Worm (Caenorhabditis elegans): ENCODE measurements around the gene fkh-4.
"Not testable (repeated sequence)": the region's sequence is repeated elsewhere in the genome, so short reads cannot be mapped to it uniquely, and the experiment has no call there.

fkh-4 gene

DNA sequence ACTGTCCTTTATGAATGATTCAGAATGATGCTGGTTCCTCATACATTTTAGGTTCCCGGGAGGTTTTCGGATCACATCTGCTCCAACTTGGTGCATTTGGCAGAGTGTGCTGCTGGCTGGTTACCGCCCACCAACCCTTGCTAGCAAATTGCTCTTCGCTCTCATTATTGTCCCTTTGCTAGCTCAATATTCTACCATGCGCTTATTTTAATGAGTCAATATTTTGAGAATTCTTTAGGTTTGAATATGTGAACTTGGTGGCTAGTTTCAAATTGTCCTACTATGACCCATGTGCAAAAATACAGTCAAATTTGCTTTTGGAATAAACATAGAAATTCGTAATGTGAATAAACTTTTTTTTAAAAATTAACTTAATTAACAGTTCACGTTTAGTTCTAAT, 6.5 kb upstream of the fkh-4 start:
- TF ChIP-seq madf-2 (tag; optimal IDR thresholded peaks at IDR 0.05) (no peak), sdc-2 (tag; optimal IDR thresholded peaks at IDR 0.05) (peak; percentile 93)

- TF ChIP-seq nfya-1, tbx-7, ceh-31 (tag; optimal IDR thresholded peaks at IDR 0.05): not testable (repeated sequence)
Measured at ce11 chrX:13431388-13431787, 2.7 kb upstream of the fkh-4 start, which contains the start of gene C29F7.10. TSS of gene C29F7.10 (minus strand) at chrX:13431488.

DNA sequence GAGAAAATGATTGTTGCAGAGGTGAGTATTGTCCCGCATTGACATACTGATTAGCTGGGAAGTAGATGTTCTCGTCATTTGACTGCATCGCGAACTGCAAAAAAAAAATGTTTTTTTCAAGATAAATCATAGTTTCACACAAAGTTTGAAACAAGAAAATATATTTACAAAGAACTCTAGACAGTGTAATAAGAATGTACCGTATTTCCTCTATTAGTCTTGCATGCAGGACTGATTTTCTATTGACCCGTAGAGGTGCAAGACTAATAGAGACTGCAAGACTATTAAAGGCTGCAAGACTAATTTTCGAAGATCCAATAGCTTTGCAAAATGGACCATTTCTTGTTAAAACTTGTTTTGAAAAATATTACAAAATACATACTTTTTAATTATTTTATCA, 5.3 kb downstream of the fkh-4 start, which contains the start of gene fkh-3:
fkh-3 (minus strand) TSS at position 101 of the 400 bp plus-strand sequence.
- TF ChIP-seq nhr-11 (tag; optimal IDR thresholded peaks at IDR 0.05) (no peak), ceh-22 (tag; optimal IDR thresholded peaks at IDR 0.05) (no peak), madf-2 (tag; optimal IDR thresholded peaks at IDR 0.05) (no peak), ahr-1 (tag; optimal IDR thresholded peaks at IDR 0.05) (no peak), ceh-45 (GFP tag; IDR thresholded peaks at IDR 0.05) (no peak), hlh-15 (tag; optimal IDR thresholded peaks at IDR 0.05) (no peak), pat-9 (tag; optimal IDR thresholded peaks at IDR 0.05) (no peak), ceh-34 (tag; optimal IDR thresholded peaks at IDR 0.05) (no peak), tbx-2 (tag; optimal IDR thresholded peaks at IDR 0.05) (no peak)

DNA sequence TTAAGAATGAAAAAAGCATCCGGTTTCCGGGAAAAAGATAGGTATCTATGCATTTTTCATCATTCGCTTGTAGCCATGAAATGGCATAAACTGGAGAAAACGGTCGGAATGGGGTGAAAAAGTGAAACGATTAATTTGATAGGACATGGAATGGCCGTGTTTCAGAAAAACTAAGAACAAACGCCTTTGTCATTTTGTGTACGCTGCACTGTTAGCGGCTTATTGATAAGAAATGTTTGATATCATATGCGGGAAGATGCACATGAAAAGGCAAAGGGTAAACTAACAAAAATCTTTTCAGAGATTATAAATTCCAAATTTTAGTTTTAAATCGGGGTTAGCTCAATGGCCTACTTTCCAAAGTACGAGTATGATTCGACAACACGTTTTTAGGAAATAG, 7.6 kb downstream of the fkh-4 start:
- TF ChIP-seq elt-2 (tag; optimal IDR thresholded peaks at IDR 0.05) (peak; percentile 45), syd-9 (tag; optimal IDR thresholded peaks at IDR 0.05) (no peak), T23F11.4 (GFP tag; optimal IDR thresholded peaks at IDR 0.05) (no peak), fkh-6 (tag; optimal IDR thresholded peaks at IDR 0.05) (no peak), ahr-1 (tag; optimal IDR thresholded peaks at IDR 0.05) (no peak), pat-9 (tag; optimal IDR thresholded peaks at IDR 0.05) (no peak)

DNA sequence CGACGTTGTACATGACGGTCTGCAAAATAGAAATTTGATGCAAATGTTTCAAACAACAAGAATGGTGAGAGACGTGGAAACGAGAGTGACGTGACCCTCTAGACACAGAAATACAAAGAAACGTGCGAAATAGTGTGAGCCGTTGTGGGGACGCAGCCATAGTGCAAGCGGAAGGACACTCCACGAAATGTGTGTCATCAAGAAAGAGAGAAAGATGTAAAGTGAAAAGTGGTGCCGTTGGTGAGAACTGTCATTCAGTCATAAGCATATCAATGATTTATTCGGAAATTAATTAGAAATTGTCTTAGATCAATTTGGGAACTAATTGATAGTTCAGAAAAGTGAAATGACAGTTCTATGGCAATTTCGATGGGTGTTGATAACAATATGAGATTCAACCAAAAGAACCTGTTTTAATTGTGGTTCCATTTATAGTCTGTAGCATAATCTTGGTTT, 8.7 kb downstream of the fkh-4 start, which contains the start of gene C29F7.3:
C29F7.3 (minus strand) TSS at position 51 of the 456 bp plus-strand sequence.
- TF ChIP-seq tbx-2 (tag; optimal IDR thresholded peaks at IDR 0.05), result peak; percentile 44
- peak; percentile 24 for TF ChIP-seq hlh-6 (tag; optimal IDR thresholded peaks at IDR 0.05)
- TF ChIP-seq ceh-31 (tag; optimal IDR thresholded peaks at IDR 0.05), result peak; percentile 49
- peak; percentile 3 for TF ChIP-seq rnt-1 (tag; optimal IDR thresholded peaks at IDR 0.05)
- no peak for TF ChIP-seq sox-2 (GFP tag; IDR thresholded peaks at IDR 0.05)
- TF ChIP-seq ceh-34 (tag; optimal IDR thresholded peaks at IDR 0.05), result peak; percentile 41
- TF ChIP-seq nfya-1 (tag; optimal IDR thresholded peaks at IDR 0.05), result peak; percentile 27
- peak; percentile 53 for TF ChIP-seq unc-55 (GFP tag; optimal IDR thresholded peaks at IDR 0.05)
- TF ChIP-seq ref-2 (tag; optimal IDR thresholded peaks at IDR 0.05), result peak; percentile 35
- no peak for TF ChIP-seq syd-9 (tag; optimal IDR thresholded peaks at IDR 0.05)
- TF ChIP-seq sdc-2 (tag; optimal IDR thresholded peaks at IDR 0.05), result peak; percentile 54
- TF ChIP-seq hlh-8 (tag; optimal IDR thresholded peaks at IDR 0.05), result no peak

ce11 chrX:13417479-13417878, 11.2 kb downstream of the fkh-4 start:
- TF ChIP-seq ceh-22 (tag; optimal IDR thresholded peaks at IDR 0.05), result no peak
- no peak for TF ChIP-seq T23F11.4 (GFP tag; optimal IDR thresholded peaks at IDR 0.05)
- no peak for TF ChIP-seq ceh-24 (tag; optimal IDR thresholded peaks at IDR 0.05)
- TF ChIP-seq fkh-10 (GFP tag; optimal IDR thresholded peaks at IDR 0.05), result no peak
- TF ChIP-seq dve-1 (tag; optimal IDR thresholded peaks at IDR 0.05), result no peak
- no peak for TF ChIP-seq sox-4 (tag; optimal IDR thresholded peaks at IDR 0.05)
- no peak for TF ChIP-seq unc-3 (GFP tag; conservative IDR thresholded peaks at IDR 0.05)
- TF ChIP-seq unc-3 (tag; optimal IDR thresholded peaks at IDR 0.05), result no peak
- TF ChIP-seq ceh-19 (GFP tag; optimal IDR thresholded peaks at IDR 0.05), result no peak
- no peak for TF ChIP-seq ceh-6 (GFP tag; optimal IDR thresholded peaks at IDR 0.05)
- TF ChIP-seq ref-2 (tag; optimal IDR thresholded peaks at IDR 0.05), result no peak
- TF ChIP-seq ceh-45 (GFP tag; IDR thresholded peaks at IDR 0.05), result no peak
- TF ChIP-seq fax-1 (tag; optimal IDR thresholded peaks at IDR 0.05), result no peak

Data from whole organism, late embryonic.